Fruit fly (Drosophila melanogaster) whole organism, embryonic: ENCODE data around the gene H15.
A peak's percentile ranks its signal among the peaks of the same experiment; 100 is the strongest.

Source experiments
- C15 ChIP-seq: fragments of 200-800 bp; sonication (Bioruptor generic); IDR thresholded peaks from 3 replicates; pipeline ENCODE4 v1.3.6; 2022; ENCODE audit warnings: missing biosample characterization, missing genetic modification characterization
- CG10565 ChIP-seq: fragments of 200-800 bp; sonication (Bioruptor generic); optimal IDR thresholded peaks from 3 replicates; lab custom pipeline; 2016; ENCODE audit warnings: missing biosample characterization, mild to moderate bottlenecking, missing genetic modification characterization
- CG10654 ChIP-seq: fragments of 200-800 bp; sonication (Bioruptor generic); optimal IDR thresholded peaks from 2 replicates; lab custom pipeline; 2016; ENCODE audit warnings: missing biosample characterization, missing genetic modification characterization
- CG10959 ChIP-seq: fragments of 200-800 bp; sonication (Bioruptor generic); IDR thresholded peaks from 2 replicates; pipeline ENCODE4 v1.3.6; 2022; ENCODE audit warnings: missing biosample characterization, missing genetic modification characterization
- CG11093 ChIP-seq: fragments of 200-800 bp; sonication (Bioruptor generic); IDR thresholded peaks from 3 replicates; pipeline ENCODE4 v1.3.6; 2022; ENCODE audit warnings: missing biosample characterization, missing genetic modification characterization
- CG13296 ChIP-seq: fragments of 200-800 bp; sonication (Bioruptor generic); optimal IDR thresholded peaks from 3 replicates; lab custom pipeline; 2018; ENCODE audit warnings: missing biosample characterization, mild to moderate bottlenecking, missing genetic modification characterization
- CG15601 ChIP-seq: fragments of 200-800 bp; sonication (Bioruptor generic); optimal IDR thresholded peaks from 3 replicates; lab custom pipeline; 2019; ENCODE audit warnings: missing biosample characterization, mild to moderate bottlenecking, missing genetic modification characterization, moderate library complexity
- CG1602 ChIP-seq: fragments of 200-800 bp; sonication (Bioruptor generic); optimal IDR thresholded peaks from 3 replicates; lab custom pipeline; 2016; ENCODE audit warnings: missing biosample characterization, missing genetic modification characterization
- CG17361 ChIP-seq: fragments of 200-800 bp; sonication (Bioruptor generic); IDR thresholded peaks from 3 replicates; pipeline ENCODE4 v1.3.6; 2022; ENCODE audit warnings: missing biosample characterization, missing genetic modification characterization
- CG18011 ChIP-seq: fragments of 200-800 bp; sonication (Bioruptor generic); optimal IDR thresholded peaks from 2 replicates; lab custom pipeline; 2017; ENCODE audit warnings: missing biosample characterization, missing genetic modification characterization, mild to moderate bottlenecking, moderate library complexity, missing genotype
- CG18262 ChIP-seq: fragments of 200-800 bp; optimal IDR thresholded peaks from 3 replicates; lab custom pipeline; 2019; ENCODE audit warnings: missing biosample characterization, mild to moderate bottlenecking, missing genetic modification characterization, moderate library complexity
- CG2875 ChIP-seq: fragments of 200-800 bp; sonication (Bioruptor generic); optimal IDR thresholded peaks from 2 replicates; lab custom pipeline; 2017; ENCODE audit warnings: missing biosample characterization, mild to moderate bottlenecking, missing genetic modification characterization, missing genetic modification reagents
- CG3281 ChIP-seq: fragments of 200-800 bp; sonication (Bioruptor generic); optimal IDR thresholded peaks from 3 replicates; lab custom pipeline; 2017; ENCODE audit warnings: missing biosample characterization, mild to moderate bottlenecking, missing genetic modification characterization
- CG4282 ChIP-seq: fragments of 200-800 bp; sonication (Bioruptor generic); optimal IDR thresholded peaks from 2 replicates; lab custom pipeline; 2016; ENCODE audit warnings: missing biosample characterization, missing genetic modification characterization
- CG5180 ChIP-seq: fragments of 200-800 bp; sonication (Bioruptor generic); optimal IDR thresholded peaks from 3 replicates; lab custom pipeline; 2017; ENCODE audit warnings: missing biosample characterization, missing genetic modification characterization, mild to moderate bottlenecking, moderate library complexity, missing genetic modification reagents
- CG7963 ChIP-seq: fragments of 200-800 bp; sonication (Bioruptor generic); IDR thresholded peaks from 3 replicates; pipeline ENCODE4 v1.3.6; 2022; ENCODE audit warnings: missing biosample characterization, missing genetic modification characterization; ENCODE audit not compliant: partially characterized antibody
- CG7987 ChIP-seq: fragments of 200-800 bp; sonication (Bioruptor generic); optimal IDR thresholded peaks from 2 replicates; lab custom pipeline; 2018; ENCODE audit warnings: missing biosample characterization, mild to moderate bottlenecking, missing genetic modification characterization, moderate library complexity
- CG8281 ChIP-seq: fragments of 200-800 bp; sonication (Bioruptor generic); optimal IDR thresholded peaks from 2 replicates; lab custom pipeline; 2018; ENCODE audit warnings: missing biosample characterization, mild to moderate bottlenecking, missing genetic modification characterization, moderate library complexity
- CG8290 ChIP-seq, 3 experiments: fragments of 200-800 bp; sonication (Bioruptor generic); optimal IDR thresholded peaks; 2 replicates each; lab custom pipeline; 2016 to 2019; ENCODE audit warnings: missing biosample characterization in 3 of 3, missing genetic modification characterization in 3 of 3, mild to moderate bottlenecking in 2 of 3, moderate library complexity in 1 of 3
- D19B ChIP-seq: fragments of 200-800 bp; sonication (Bioruptor generic); optimal IDR thresholded peaks from 2 replicates; lab custom pipeline; 2017; ENCODE audit warnings: missing biosample characterization, mild to moderate bottlenecking, missing genetic modification characterization
- Eip74EF ChIP-seq, 2 experiments: fragments of 200-800 bp in 1 of 2; fragments of >200 bp in 1 of 2; sonication (Bioruptor generic) in 1 of 2; optimal IDR thresholded peaks; 2 replicates each; lab custom pipeline; 2017 to 2019; ENCODE audit warnings: missing biosample characterization in 2 of 2, missing genetic modification characterization in 2 of 2, mild to moderate bottlenecking in 1 of 2, moderate library complexity in 1 of 2
- Elba2 ChIP-seq: fragments of 200-800 bp; sonication (Bioruptor generic); optimal IDR thresholded peaks from 3 replicates; lab custom pipeline; 2016; ENCODE audit warnings: missing biosample characterization, missing genetic modification characterization
- Fer1 ChIP-seq: fragments of 200-800 bp; sonication (Bioruptor generic); optimal IDR thresholded peaks from 2 replicates; lab custom pipeline; 2017; ENCODE audit warnings: missing biosample characterization, mild to moderate bottlenecking, missing genetic modification characterization
- Fer2 ChIP-seq: fragments of 200-800 bp; sonication (Bioruptor generic); optimal IDR thresholded peaks from 2 replicates; lab custom pipeline; 2018; ENCODE audit warnings: missing biosample characterization, mild to moderate bottlenecking, missing genetic modification characterization, moderate library complexity
- Fer3 ChIP-seq: fragments of 200-800 bp; sonication (Bioruptor generic); optimal IDR thresholded peaks from 2 replicates; lab custom pipeline; 2018; ENCODE audit warnings: missing biosample characterization, mild to moderate bottlenecking, missing genetic modification characterization, moderate library complexity
- HLH54F ChIP-seq: fragments of 200-800 bp; sonication (Bioruptor generic); optimal IDR thresholded peaks from 3 replicates; lab custom pipeline; 2016; ENCODE audit warnings: missing biosample characterization, missing genetic modification characterization
- Kr ChIP-seq: fragments of 200-800 bp; sonication (Bioruptor generic); optimal IDR thresholded peaks from 2 replicates; lab custom pipeline; 2017; ENCODE audit warnings: missing biosample characterization, mild to moderate bottlenecking, missing genetic modification characterization
- MBD-R2 ChIP-seq: fragments of 200-800 bp; sonication (Bioruptor generic); IDR thresholded peaks from 2 replicates; pipeline ENCODE4 v1.3.6; 2022; ENCODE audit warnings: missing biosample characterization, missing genetic modification characterization
- NC2β ChIP-seq: fragments of 200-800 bp; sonication (Bioruptor generic); optimal IDR thresholded peaks from 2 replicates; lab custom pipeline; 2016; ENCODE audit warnings: missing biosample characterization, missing genetic modification characterization
- Scr ChIP-seq: fragments of 200-800 bp; sonication (Bioruptor generic); IDR thresholded peaks from 2 replicates; pipeline ENCODE4 v1.3.6; 2022; ENCODE audit warnings: missing biosample characterization, missing genetic modification characterization; ENCODE audit not compliant: partially characterized antibody
- Stat92E ChIP-seq, 3 experiments: fragments of >200 bp in 2 of 3; fragments of 200-800 bp in 1 of 3; sonication (Bioruptor generic) in 1 of 3; optimal IDR thresholded peaks; 2 replicates each; lab custom pipeline; 2017 to 2019; ENCODE audit warnings: missing biosample characterization in 3 of 3, missing genetic modification characterization in 3 of 3, mild to moderate bottlenecking in 1 of 3, moderate library complexity in 1 of 3
- Trl ChIP-seq, 3 experiments: fragments of >200 bp in 2 of 3; fragments of 200-800 bp in 1 of 3; sonication (Bioruptor generic) in 1 of 3; optimal IDR thresholded peaks; 2 replicates in 1 of 3; 3 replicates in 2 of 3; lab custom pipeline; 2016 to 2017; ENCODE audit warnings: missing biosample characterization in 1 of 3, missing genetic modification characterization in 1 of 3
- ab ChIP-seq: fragments of 200-800 bp; sonication (Bioruptor generic); optimal IDR thresholded peaks from 2 replicates; lab custom pipeline; 2016; ENCODE audit warnings: missing biosample characterization, missing genetic modification characterization
- ato ChIP-seq: fragments of 200-800 bp; sonication (Bioruptor generic); IDR thresholded peaks from 2 replicates; pipeline ENCODE4 v1.3.6; 2022; ENCODE audit warnings: missing biosample characterization, missing genetic modification characterization; ENCODE audit not compliant: partially characterized antibody
- bbx ChIP-seq: fragments of 200-800 bp; sonication (Bioruptor generic); IDR thresholded peaks from 2 replicates; pipeline ENCODE4 v1.3.6; 2022; ENCODE audit warnings: missing biosample characterization, missing genetic modification characterization; ENCODE audit not compliant: partially characterized antibody
- bcd ChIP-seq: fragments of 200-800 bp; sonication (Bioruptor generic); optimal IDR thresholded peaks from 2 replicates; lab custom pipeline; 2017; ENCODE audit warnings: missing biosample characterization, mild to moderate bottlenecking, missing genetic modification characterization
- gcm ChIP-seq: fragments of 200-800 bp; sonication (Bioruptor generic); optimal IDR thresholded peaks from 2 replicates; lab custom pipeline; 2019; ENCODE audit warnings: missing biosample characterization, mild to moderate bottlenecking, missing genetic modification characterization, moderate library complexity
- gro ChIP-seq: fragments of 200-800 bp; sonication (Bioruptor generic); optimal IDR thresholded peaks from 2 replicates; lab custom pipeline; 2016; ENCODE audit warnings: missing biosample characterization, missing genetic modification characterization
- gsb-n ChIP-seq: fragments of 200-800 bp; sonication (Bioruptor generic); optimal IDR thresholded peaks from 3 replicates; lab custom pipeline; 2018; ENCODE audit warnings: missing biosample characterization, mild to moderate bottlenecking, missing genetic modification characterization
- klu ChIP-seq: fragments of 200-800 bp; sonication (Bioruptor generic); IDR thresholded peaks from 2 replicates; pipeline ENCODE4 v1.3.6; 2022; ENCODE audit warnings: missing biosample characterization, missing genetic modification characterization
- luna ChIP-seq: fragments of 200-800 bp; sonication (Bioruptor generic); optimal IDR thresholded peaks from 2 replicates; lab custom pipeline; 2016; ENCODE audit warnings: missing biosample characterization, missing genetic modification characterization
- nerfin-1 ChIP-seq: fragments of 200-800 bp; sonication (Bioruptor generic); optimal IDR thresholded peaks from 3 replicates; lab custom pipeline; 2019; ENCODE audit warnings: missing biosample characterization, mild to moderate bottlenecking, missing genetic modification characterization, moderate library complexity
- org-1 ChIP-seq: fragments of 200-800 bp; sonication (Bioruptor generic); optimal IDR thresholded peaks from 2 replicates; lab custom pipeline; 2017; ENCODE audit warnings: missing biosample characterization, missing genetic modification characterization
- pb ChIP-seq: fragments of 200-800 bp; sonication (Bioruptor generic); optimal IDR thresholded peaks from 3 replicates; lab custom pipeline; 2016; ENCODE audit warnings: missing biosample characterization, missing genetic modification characterization
- pita ChIP-seq: fragments of 200-800 bp; sonication (Bioruptor generic); optimal IDR thresholded peaks from 2 replicates; lab custom pipeline; 2017; ENCODE audit warnings: missing biosample characterization, mild to moderate bottlenecking, missing genetic modification characterization
- slou ChIP-seq: fragments of 200-800 bp; sonication (Bioruptor generic); optimal IDR thresholded peaks from 3 replicates; lab custom pipeline; 2016; ENCODE audit warnings: missing biosample characterization, missing genetic modification characterization
- sna ChIP-seq: fragments of 200-800 bp; sonication (Bioruptor generic); IDR thresholded peaks from 2 replicates; pipeline ENCODE4 v1.3.6; 2022; ENCODE audit warnings: missing biosample characterization, missing genetic modification characterization; ENCODE audit not compliant: partially characterized antibody
- ssp ChIP-seq: fragments of 200-800 bp; sonication (Bioruptor generic); IDR thresholded peaks from 2 replicates; pipeline ENCODE4 v1.3.6; 2022; ENCODE audit warnings: missing biosample characterization, missing genetic modification characterization
- tap ChIP-seq: fragments of 200-800 bp; optimal IDR thresholded peaks from 3 replicates; lab custom pipeline; 2019; ENCODE audit warnings: missing biosample characterization, mild to moderate bottlenecking, missing genetic modification characterization, moderate library complexity

The H15 gene

DNA sequence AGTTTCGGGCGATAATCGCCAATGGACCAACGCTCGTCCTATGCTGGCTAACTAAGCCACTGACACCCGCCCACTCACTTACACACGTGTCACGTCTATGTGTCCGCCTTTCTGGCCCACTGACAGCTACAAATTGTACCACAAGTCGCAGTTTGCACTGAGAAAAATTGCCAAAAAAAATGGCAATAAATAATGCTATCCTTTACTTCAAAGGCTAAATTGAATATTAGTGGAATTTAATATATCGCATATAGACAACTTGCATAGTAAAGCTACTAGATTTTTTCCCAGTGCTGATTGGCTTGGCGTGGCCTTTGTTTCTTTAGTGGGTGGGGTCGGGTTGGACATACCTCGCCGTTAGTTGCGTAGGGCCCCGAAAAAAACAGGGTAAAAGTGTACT, 21.3 kb downstream of the H15 start (continued):
- TF ChIP-seq gro = no peak
- no peak for TF ChIP-seq CG18011 (GFP tag; lab: Kevin White, UChicago)
- TF ChIP-seq CG13296 = no peak
- no peak for TF ChIP-seq CG8281 (tag; lab: Kevin White, UChicago)
- peak; percentile 50; the same call in 1 of the 3 replicates for TF ChIP-seq CG11093 (GFP tag; lab: Robert Waterston, UW)
- TF ChIP-seq org-1 (GFP tag; lab: Kevin White, UChicago) = peak; percentile 49
- no peak for TF ChIP-seq ab (GFP tag; lab: Kevin White, UChicago)
- peak; percentile 30 for TF ChIP-seq CG15601 (tag; lab: Kevin White, UChicago)
- peak; percentile 37 for TF ChIP-seq gsb-n
- no peak for TF ChIP-seq Eip74EF (GFP tag; optimal IDR thresholded peaks at IDR 0.05; lab: Kevin White, UChicago)
- TF ChIP-seq pita (GFP tag; lab: Kevin White, UChicago) = no peak
- no peak for TF ChIP-seq tap
- peak; percentile 57 for TF ChIP-seq CG2875
- peak; percentile 11 for TF ChIP-seq CG8290 (GFP tag; optimal IDR thresholded peaks at IDR 0.05; lab: Kevin White, UChicago)
- peak in 1 of 2 experiments; percentile 65 for TF ChIP-seq CG8290 (tag; optimal IDR thresholded peaks at IDR 0.05; lab: Kevin White, UChicago)
- no peak for TF ChIP-seq Trl (optimal IDR thresholded peaks at IDR 0.05; lab: Kevin White, UChicago)
- peak; percentile 77 for TF ChIP-seq Trl (GFP tag; optimal IDR thresholded peaks at IDR 0.05; lab: Kevin White, UChicago)
- no peak for TF ChIP-seq sna (GFP tag; lab: Robert Waterston, UW)
- TF ChIP-seq ssp = peak; percentile 59
- TF ChIP-seq D19B = no peak
- peak; percentile 58 for TF ChIP-seq CG17361
- no peak for TF ChIP-seq CG3281
- TF ChIP-seq Stat92E (GFP tag; optimal IDR thresholded peaks at IDR 0.05; lab: Kevin White, UChicago) = no peak
- no peak for TF ChIP-seq C15 (GFP tag; lab: Robert Waterston, UW)
- no peak for TF ChIP-seq CG10565
- TF ChIP-seq CG7963 (GFP tag; lab: Robert Waterston, UW) = 0 out of 3 replicates have a peak, but pooled peaks have one; percentile 21
- peak; percentile 17 for TF ChIP-seq CG10654 (GFP tag; lab: Kevin White, UChicago)
- TF ChIP-seq Kr (GFP tag; lab: Kevin White, UChicago) = no peak
- no peak; the same call in 1 of the 2 replicates for TF ChIP-seq klu (GFP tag; lab: Robert Waterston, UW)
- peak; percentile 61 for TF ChIP-seq slou
- no peak for TF ChIP-seq nerfin-1 (tag; lab: Kevin White, UChicago)
- TF ChIP-seq Fer1 (GFP tag; lab: Kevin White, UChicago) = no peak
- TF ChIP-seq CG7987 = no peak
- peak; percentile 20 for TF ChIP-seq pb (GFP tag; lab: Kevin White, UChicago)
- peak; percentile 8 for TF ChIP-seq HLH54F (GFP tag; lab: Kevin White, UChicago)
- TF ChIP-seq CG10959 (GFP tag; lab: Robert Waterston, UW) = peak; percentile 44; the same call in 1 of the 2 replicates
- peak; percentile 34 for TF ChIP-seq NC2β (GFP tag; lab: Kevin White, UChicago)
- no peak for TF ChIP-seq ato
- no peak for TF ChIP-seq CG4282 (GFP tag; lab: Kevin White, UChicago)
- TF ChIP-seq MBD-R2 = no peak
- TF ChIP-seq bcd (GFP tag; lab: Kevin White, UChicago) = peak; percentile 54
- peak; percentile 64 for TF ChIP-seq CG18262 (tag; lab: Kevin White, UChicago)
- TF ChIP-seq Scr (GFP tag; lab: Robert Waterston, UW) = no peak
- no peak for TF ChIP-seq bbx (GFP tag; lab: Robert Waterston, UW)
- no peak for TF ChIP-seq luna
- no peak for TF ChIP-seq gcm (GFP tag; lab: Kevin White, UChicago)
- peak; percentile 48 for TF ChIP-seq Fer3 (tag; lab: Kevin White, UChicago)
- TF ChIP-seq Elba2 (GFP tag; lab: Kevin White, UChicago) = no peak
- no peak for TF ChIP-seq CG5180 (GFP tag; lab: Kevin White, UChicago)
- no peak for TF ChIP-seq Fer2 (tag; lab: Kevin White, UChicago)
- peak; percentile 52 for TF ChIP-seq CG1602 (GFP tag; lab: Kevin White, UChicago)
